Worm (Caenorhabditis elegans) whole organism, young adult: Measurements from ENCODE around the gene ZC513.2.
A peak's percentile ranks its signal among the peaks of the same experiment; 100 is the strongest.

ENCODE experiments used
- B0019.2 ChIP-seq: fragments of 200-800 bp; sonication (Bioruptor generic); conservative IDR thresholded peaks from 2 replicates; pipeline ENCODE4 v1.3.6; 2022; ENCODE audit warnings: missing genetic modification reagents, missing genetic modification characterization, missing compliant biosample characterization
- B0035.1 ChIP-seq: sonication (generic microtip); optimal IDR thresholded peaks from 2 replicates; lab custom pipeline; 2016; ENCODE audit warnings: missing genetic modification characterization, mild to moderate bottlenecking, missing compliant biosample characterization, missing genotype, missing genetic modification reagents
- D2030.7 ChIP-seq: fragments of 200-800 bp; sonication (Bioruptor generic); IDR thresholded peaks from 2 replicates; pipeline ENCODE4 v1.3.6; 2022; ENCODE audit warnings: missing genetic modification reagents, missing genetic modification characterization, missing compliant biosample characterization
- F10E7.11 ChIP-seq: sonication (generic microtip); optimal IDR thresholded peaks from 2 replicates; lab custom pipeline; 2017; ENCODE audit warnings: mild to moderate bottlenecking, missing genetic modification characterization, moderate library complexity, missing compliant biosample characterization
- F39B2.1 ChIP-seq: fragments of 200-800 bp; sonication (Bioruptor generic); IDR thresholded peaks from 2 replicates; pipeline ENCODE4 v1.3.6; 2022; ENCODE audit warnings: missing genetic modification reagents, missing genetic modification characterization, missing compliant biosample characterization
- F57A8.1 ChIP-seq: fragments of 200-800 bp; sonication (Bioruptor generic); optimal IDR thresholded peaks from 2 replicates; lab custom pipeline; 2018; ENCODE audit warnings: mild to moderate bottlenecking, missing genetic modification characterization, moderate library complexity, missing compliant biosample characterization
- Y53F4B.3 ChIP-seq: fragments of 200-800 bp; sonication (Bioruptor generic); IDR thresholded peaks from 2 replicates; pipeline ENCODE4 v1.3.6; 2022; ENCODE audit warnings: missing genetic modification reagents, missing genetic modification characterization, missing compliant biosample characterization
- athp-1 ChIP-seq: sonication (generic microtip); optimal IDR thresholded peaks from 2 replicates; lab custom pipeline; 2017; ENCODE audit warnings: mild to moderate bottlenecking, missing genetic modification characterization, missing compliant biosample characterization
- attf-5 ChIP-seq: fragments of 200-800 bp; sonication (Bioruptor generic); optimal IDR thresholded peaks from 2 replicates; lab custom pipeline; 2018; ENCODE audit warnings: mild to moderate bottlenecking, missing genetic modification characterization, missing compliant biosample characterization
- bed-2 ChIP-seq: fragments of 200-800 bp; sonication (Bioruptor generic); IDR thresholded peaks from 2 replicates; pipeline ENCODE4 v1.3.6; 2022; ENCODE audit warnings: missing genetic modification reagents, missing genetic modification characterization, missing compliant biosample characterization
- ccch-3 ChIP-seq: fragments of 200-800 bp; sonication (Bioruptor generic); optimal IDR thresholded peaks from 2 replicates; lab custom pipeline; 2018; ENCODE audit warnings: mild to moderate bottlenecking, missing genetic modification characterization, missing compliant biosample characterization
- ceh-27 ChIP-seq: fragments of 200-800 bp; sonication (Bioruptor generic); optimal IDR thresholded peaks from 2 replicates; lab custom pipeline; 2018; ENCODE audit warnings: mild to moderate bottlenecking, missing genetic modification characterization, moderate library complexity, missing compliant biosample characterization
- ceh-58 ChIP-seq: fragments of 200-800 bp; sonication (Bioruptor generic); IDR thresholded peaks from 2 replicates; pipeline ENCODE4 v1.3.6; 2022; ENCODE audit warnings: missing genetic modification characterization, missing compliant biosample characterization
- ceh-91 ChIP-seq: fragments of 200-800 bp; sonication (Bioruptor generic); IDR thresholded peaks from 2 replicates; pipeline ENCODE4 v1.3.6; 2022; ENCODE audit warnings: missing genetic modification reagents, missing genetic modification characterization, missing compliant biosample characterization
- egl-44 ChIP-seq: fragments of 200-800 bp; sonication (Bioruptor generic); IDR thresholded peaks from 2 replicates; pipeline ENCODE4 v1.3.6; 2022; ENCODE audit warnings: missing genetic modification reagents, missing genetic modification characterization, missing compliant biosample characterization
- him-1 ChIP-seq: sonication (generic microtip); optimal IDR thresholded peaks from 2 replicates; lab custom pipeline; 2016; ENCODE audit warnings: missing genotype, missing genetic modification reagents, missing genetic modification characterization, missing compliant biosample characterization
- hrde-1 ChIP-seq: sonication (generic microtip); optimal IDR thresholded peaks from 2 replicates; lab custom pipeline; 2016; ENCODE audit warnings: missing genetic modification characterization, mild to moderate bottlenecking, missing compliant biosample characterization, moderate library complexity, missing genotype, missing genetic modification reagents, borderline replicate concordance
- hsf-1 ChIP-seq: fragments of 200-800 bp; sonication (Bioruptor generic); IDR thresholded peaks from 2 replicates; pipeline ENCODE4 v1.3.6; 2022; ENCODE audit warnings: missing genetic modification reagents, missing genetic modification characterization, missing compliant biosample characterization
- lin-35 ChIP-seq, 3 experiments: fragments of 150-350 bp in 2 of 3; sonication (generic microtip) in 1 of 3; optimal IDR thresholded peaks; 2 replicates each; lab custom pipeline; 2014 to 2018; ENCODE audit warnings: missing biosample characterization in 3 of 3, missing genetic modification characterization in 3 of 3, missing genetic modification reagents in 3 of 3
- madf-3 ChIP-seq: fragments of 200-800 bp; sonication (Bioruptor generic); IDR thresholded peaks from 2 replicates; pipeline ENCODE4 v1.3.6; 2022; ENCODE audit warnings: missing genetic modification reagents, missing genetic modification characterization, missing compliant biosample characterization
- madf-6 ChIP-seq: fragments of 200-800 bp; sonication (Bioruptor generic); IDR thresholded peaks from 2 replicates; pipeline ENCODE4 v1.3.6; 2022; ENCODE audit warnings: missing genetic modification reagents, missing genetic modification characterization, missing compliant biosample characterization
- madf-8 ChIP-seq: fragments of 200-800 bp; sonication (Bioruptor generic); conservative IDR thresholded peaks from 2 replicates; pipeline ENCODE4 v1.3.6; 2022; ENCODE audit warnings: missing genetic modification reagents, missing genetic modification characterization, missing compliant biosample characterization
- nfya-1 ChIP-seq: sonication (generic microtip); optimal IDR thresholded peaks from 2 replicates; lab custom pipeline; 2017; ENCODE audit warnings: antibody characterized with exemption, missing compliant biosample characterization, missing genetic modification characterization, borderline replicate concordance; ENCODE audit not compliant: insufficient read depth
- nfyb-1 ChIP-seq: fragments of 200-800 bp; sonication (Bioruptor generic); IDR thresholded peaks from 2 replicates; pipeline ENCODE4 v1.3.6; 2022; ENCODE audit warnings: missing genetic modification reagents, missing genetic modification characterization, missing compliant biosample characterization
- nhr-27 ChIP-seq: fragments of 200-800 bp; sonication (Bioruptor generic); optimal IDR thresholded peaks from 2 replicates; lab custom pipeline; 2018; ENCODE audit warnings: mild to moderate bottlenecking, missing genetic modification characterization, moderate library complexity, missing compliant biosample characterization
- rec-8 ChIP-seq, 2 experiments: sonication (generic microtip); optimal IDR thresholded peaks; 2 replicates each; lab custom pipeline; 2016; ENCODE audit warnings: mild to moderate bottlenecking in 2 of 2, missing genetic modification characterization in 2 of 2, missing genetic modification reagents in 2 of 2, missing genotype in 2 of 2, missing biosample characterization in 1 of 2, missing compliant biosample characterization in 1 of 2, moderate library complexity in 1 of 2
- snpc-1.3 ChIP-seq: sonication (generic microtip); optimal IDR thresholded peaks from 2 replicates; lab custom pipeline; 2017; ENCODE audit warnings: missing genetic modification characterization, mild to moderate bottlenecking, missing compliant biosample characterization, antibody characterized with exemption, moderate library complexity, missing genotype, missing genetic modification reagents; ENCODE audit not compliant: insufficient read depth
- snpc-3.4 ChIP-seq: sonication (generic microtip); optimal IDR thresholded peaks from 2 replicates; lab custom pipeline; 2017; ENCODE audit warnings: missing genetic modification characterization, mild to moderate bottlenecking, missing compliant biosample characterization, antibody characterized with exemption, moderate library complexity, missing genotype, missing genetic modification reagents
- snpc-4 ChIP-seq, 5 experiments: fragments of 150-350 bp in 1 of 5; sonication (generic microtip) in 4 of 5; optimal IDR thresholded peaks; 2 replicates each; lab custom pipeline; 2014 to 2018; ENCODE audit warnings: missing genetic modification characterization in 5 of 5, missing biosample characterization in 3 of 5, antibody characterized with exemption in 2 of 5, mild to moderate bottlenecking in 2 of 5, missing compliant biosample characterization in 2 of 5, missing genotype in 2 of 5, moderate library complexity in 2 of 5, missing genetic modification reagents in 1 of 5
- unc-130 ChIP-seq: sonication (generic microtip); optimal IDR thresholded peaks from 2 replicates; lab custom pipeline; 2016; ENCODE audit warnings: missing genetic modification reagents, missing genetic modification characterization, missing compliant biosample characterization
- xnd-1 ChIP-seq: sonication (generic microtip); optimal IDR thresholded peaks from 2 replicates; lab custom pipeline; 2016; ENCODE audit warnings: missing genotype, missing genetic modification reagents, missing genetic modification characterization, missing compliant biosample characterization
- ztf-18 ChIP-seq: sonication (generic microtip); optimal IDR thresholded peaks from 2 replicates; lab custom pipeline; 2016; ENCODE audit warnings: missing genotype, mild to moderate bottlenecking, missing genetic modification characterization, missing compliant biosample characterization
- ztf-6 ChIP-seq: fragments of 200-800 bp; sonication (Bioruptor generic); IDR thresholded peaks from 2 replicates; pipeline ENCODE4 v1.3.6; 2022; ENCODE audit warnings: missing genetic modification reagents, missing genetic modification characterization, missing compliant biosample characterization

The ZC513.2 gene

ce11 chrV:8051851-8052250 is 2.4 kb upstream of the ZC513.2 start, which contains the start of gene sth-1:
Gene sth-1 (plus strand): TSS chrV:8052151.
- TF ChIP-seq egl-44 (no peak), unc-130 (GFP tag; lab: Kevin White, UChicago) (no peak)

- no peak for TF ChIP-seq nhr-27
- no peak for TF ChIP-seq hrde-1 (tag; lab: Kevin White, UChicago)
- no peak for TF ChIP-seq madf-8 (GFP tag; lab: Robert Waterston, UW)
- no peak for TF ChIP-seq him-1
- no peak for TF ChIP-seq rec-8 (tag; optimal IDR thresholded peaks at IDR 0.05; lab: Kevin White, UChicago)
- no peak for TF ChIP-seq bed-2 (GFP tag; lab: Robert Waterston, UW)
- TF ChIP-seq ceh-58 (GFP tag; lab: Robert Waterston, UW): no peak
- no peak for TF ChIP-seq F10E7.11 (tag; lab: Kevin White, UChicago)
- no peak for TF ChIP-seq F57A8.1
These were observed 940 bp downstream of the ZC513.2 start for ce11 chrV:8055170-8055569.

ce11 chrV:8057771-8058170 is 3.5 kb downstream of the ZC513.2 start:
- 0 out of 2 replicates have a peak, but pooled peaks have one; percentile 22 for TF ChIP-seq nfyb-1 (GFP tag; lab: Robert Waterston, UW)
- TF ChIP-seq madf-3: peak; percentile 72; the same call in 1 of the 2 replicates
- peak; percentile 61 for TF ChIP-seq D2030.7 (GFP tag; lab: Robert Waterston, UW)
- 0 out of 2 replicates have a peak, but pooled peaks have one; percentile 28 for TF ChIP-seq ceh-91 (GFP tag; lab: Robert Waterston, UW)
- peak; percentile 69; the same call in 1 of the 2 replicates for TF ChIP-seq F39B2.1 (GFP tag; lab: Robert Waterston, UW)
- TF ChIP-seq B0019.2: peak; percentile 20; the same call in 1 of the 2 replicates
- TF ChIP-seq madf-8 (GFP tag; lab: Robert Waterston, UW): peak; percentile 79
- peak; percentile 85 for TF ChIP-seq hsf-1
- peak; percentile 48 for TF ChIP-seq xnd-1
- peak; percentile 89 for TF ChIP-seq madf-6 (GFP tag; lab: Robert Waterston, UW)
- peak; percentile 84 for TF ChIP-seq ztf-18 (tag; lab: Kevin White, UChicago)

ce11 chrV:8058359-8058758 is 4.1 kb downstream of the ZC513.2 start, which contains the start of gene str-138:
Gene str-138 (plus strand): TSS chrV:8058659.
- TF ChIP-seq ztf-18 (tag; lab: Kevin White, UChicago) (no peak), ccch-3 (no peak), snpc-3.4 (tag; lab: Kevin White, UChicago) (no peak)

- no peak for TF ChIP-seq attf-5 (GFP tag; lab: Kevin White, UChicago)
- TF ChIP-seq Y53F4B.3 (GFP tag; lab: Robert Waterston, UW): no peak
- no peak for TF ChIP-seq snpc-1.3 (tag; lab: Kevin White, UChicago)
- TF ChIP-seq snpc-4 (GFP tag; optimal IDR thresholded peaks at IDR 0.05; lab: Kevin White, UChicago): no peak
- no peak for TF ChIP-seq snpc-4 (tag; optimal IDR thresholded peaks at IDR 0.05; lab: Kevin White, UChicago)
These were observed 7.8 kb downstream of the ZC513.2 start, which contains the start of gene str-139 for ce11 chrV:8062074-8062473. Gene str-139 (minus strand): TSS chrV:8062174.

ce11 chrV:8067800-8068199 is 13.6 kb downstream of the ZC513.2 start, which contains the start of gene str-140:
Gene str-140 (minus strand): TSS chrV:8067900.
- TF ChIP-seq ztf-6 (GFP tag; lab: Robert Waterston, UW) (no peak), athp-1 (tag; lab: Kevin White, UChicago) (no peak), nfya-1 (tag; lab: Kevin White, UChicago) (no peak), B0035.1 (no peak), ceh-27 (no peak), lin-35 (GFP tag; optimal IDR thresholded peaks at IDR 0.05; lab: Kevin White, UChicago) (no peak)
